Fruit fly (Drosophila melanogaster): Measurements from ENCODE around the gene CG34307.

DNA sequence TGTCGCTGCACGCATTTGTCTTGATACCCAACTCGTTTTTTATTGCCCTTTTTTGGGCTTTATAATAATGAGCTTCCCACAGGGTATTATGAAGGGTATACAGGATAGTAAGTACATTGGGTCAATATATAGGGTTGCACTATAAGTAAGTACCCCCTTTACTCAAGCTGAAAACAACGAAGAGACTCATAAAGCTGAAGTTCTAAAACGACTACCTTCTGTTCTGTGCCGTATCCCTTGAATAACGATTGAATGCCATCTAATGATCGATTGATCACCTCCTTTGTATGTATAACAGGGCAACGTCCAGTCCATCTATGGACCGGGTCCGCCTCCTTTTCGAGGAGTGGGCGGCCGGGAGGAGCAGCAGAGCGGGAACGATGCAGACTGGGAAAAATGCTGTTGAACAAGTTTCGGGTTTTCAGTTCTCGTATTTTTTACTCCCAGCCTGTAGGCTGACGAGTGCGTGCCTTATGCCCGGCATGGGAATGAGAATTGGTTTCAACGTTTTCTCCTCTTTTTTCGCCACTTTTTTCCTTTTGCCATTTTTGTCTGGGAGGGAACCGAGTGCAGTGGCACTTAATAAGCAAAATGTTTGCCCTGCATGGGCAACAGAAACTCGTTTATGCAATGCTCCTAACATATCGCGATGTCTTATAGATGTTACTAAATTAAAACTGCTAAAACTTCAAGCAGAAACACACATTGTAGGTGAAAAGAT lies 37.7 kb upstream of the CG34307 start:
- no peak for TF ChIP-seq kay (GFP tag; ENCODE audit: borderline replicate concordance)
- no peak for TF ChIP-seq bab1 (GFP tag; optimal IDR thresholded peaks at IDR 0.05)
- TF ChIP-seq Mnt (GFP tag; optimal IDR thresholded peaks at IDR 0.05), result no peak
- TF ChIP-seq ovo (GFP tag; optimal IDR thresholded peaks at IDR 0.05), result no peak
- TF ChIP-seq tj (GFP tag; optimal IDR thresholded peaks at IDR 0.05), result no peak
- TF ChIP-seq CG11617 (GFP tag; optimal IDR thresholded peaks at IDR 0.05), result no peak
- TF ChIP-seq CG33017 (tag; optimal IDR thresholded peaks at IDR 0.05), result no peak
- TF ChIP-seq Clk (GFP tag; optimal IDR thresholded peaks at IDR 0.05), result no peak
- TF ChIP-seq CG7101 (tag; optimal IDR thresholded peaks at IDR 0.05), result no peak
- TF ChIP-seq CG5204 (GFP tag; optimal IDR thresholded peaks at IDR 0.05), result no peak
- TF ChIP-seq Hr96 (GFP tag; optimal IDR thresholded peaks at IDR 0.05), result no peak
- TF ChIP-seq CG7045 (GFP tag; optimal IDR thresholded peaks at IDR 0.05), result no peak
